Worm (Caenorhabditis elegans) whole organism, young adult: ENCODE data around the gene F46C3.2.

ENCODE experiments used
- Y53F4B.3 ChIP-seq: fragments of 200-800 bp; sonication (Bioruptor generic); IDR thresholded peaks from 2 replicates; pipeline ENCODE4 v1.3.6; 2022; ENCODE audit warnings: missing genetic modification reagents, missing genetic modification characterization, missing compliant biosample characterization
- Y67H2A.10 ChIP-seq: fragments of 200-800 bp; sonication (Bioruptor generic); conservative IDR thresholded peaks from 2 replicates; pipeline ENCODE4 v1.3.6; 2022; ENCODE audit warnings: missing genetic modification reagents, missing genetic modification characterization, missing compliant biosample characterization
- mxl-1 ChIP-seq: sonication (generic microtip); optimal IDR thresholded peaks from 2 replicates; lab custom pipeline; 2016; ENCODE audit warnings: missing genetic modification characterization, missing compliant biosample characterization
- nfya-2 ChIP-seq: fragments of 200-800 bp; sonication (Bioruptor generic); IDR thresholded peaks from 2 replicates; pipeline ENCODE4 v1.3.6; 2022; ENCODE audit warnings: missing genetic modification reagents, missing genetic modification characterization, missing compliant biosample characterization

ce11 chrX:11368417-11368816 lies 50.1 kb downstream of the F46C3.2 start, which contains the start of gene ttyh-1:
- TF ChIP-seq Y53F4B.3 (GFP tag; lab: Robert Waterston, UW): no peak
- TF ChIP-seq mxl-1 (tag; lab: Kevin White, UChicago): no peak
- no peak for TF ChIP-seq Y67H2A.10 (GFP tag; lab: Robert Waterston, UW)
- no peak for TF ChIP-seq nfya-2 (GFP tag; lab: Robert Waterston, UW)
